Worm (Caenorhabditis elegans): ENCODE results near the gene F29G6.1.

DNA sequence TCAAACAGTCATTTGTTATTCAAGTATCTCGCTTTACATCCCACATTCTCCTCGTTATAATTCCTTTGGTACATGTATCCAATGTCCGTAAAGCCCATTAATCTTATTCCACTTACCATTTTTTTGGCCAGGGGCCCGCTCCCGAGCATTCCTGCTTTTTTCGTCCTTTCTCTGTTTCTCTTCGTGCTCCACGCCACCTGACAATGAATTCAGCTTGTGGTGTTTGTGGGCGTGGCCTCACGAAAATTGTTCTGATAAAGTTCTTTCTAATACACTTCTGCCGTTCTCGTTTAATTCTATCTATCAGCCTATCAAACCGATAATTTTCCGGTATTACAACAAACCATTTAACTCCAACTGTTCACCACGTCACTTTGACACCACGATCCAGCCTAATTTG lies 22.0 kb upstream of the F29G6.1 start:
- TF ChIP-seq nhr-28 (tag; optimal IDR thresholded peaks at IDR 0.05) = no peak
- TF ChIP-seq nhr-76 (tag; optimal IDR thresholded peaks at IDR 0.05) = no peak
- TF ChIP-seq alr-1 (tag; optimal IDR thresholded peaks at IDR 0.05; ENCODE audit: borderline replicate concordance) = no peak
- TF ChIP-seq unc-86 (tag; optimal IDR thresholded peaks at IDR 0.05) = no peak
- TF ChIP-seq lin-39 (tag; optimal IDR thresholded peaks at IDR 0.05) = no peak
- TF ChIP-seq egl-27 (tag; optimal IDR thresholded peaks at IDR 0.05) = no peak
- no peak for TF ChIP-seq rnt-1 (tag; optimal IDR thresholded peaks at IDR 0.05)
